Worm (Caenorhabditis elegans) whole organism, mixed stage, embryonic: ENCODE results near the gene lgc-42.

ENCODE experiments used
- M03D4.4 ChIP-seq: sonication (generic microtip); optimal IDR thresholded peaks from 2 replicates; lab custom pipeline; 2017; ENCODE audit warnings: mild to moderate bottlenecking, missing genetic modification characterization, missing compliant biosample characterization
- bed-3 ChIP-seq: fragments of 200-800 bp; sonication (Bioruptor generic); optimal IDR thresholded peaks from 3 replicates; lab custom pipeline; 2018; ENCODE audit warnings: mild to moderate bottlenecking, missing genetic modification characterization, moderate library complexity, missing compliant biosample characterization
- ceh-39 ChIP-seq: fragments of 150-350 bp; optimal IDR thresholded peaks from 2 replicates; lab custom pipeline; 2014; ENCODE audit warnings: missing biosample characterization, missing genetic modification characterization
- ceh-43 ChIP-seq: fragments of 200-800 bp; sonication (Bioruptor generic); optimal IDR thresholded peaks from 2 replicates; lab custom pipeline; 2018; ENCODE audit warnings: mild to moderate bottlenecking, missing genetic modification characterization, moderate library complexity, missing compliant biosample characterization
- ceh-83 ChIP-seq: fragments of 200-800 bp; sonication (Bioruptor generic); optimal IDR thresholded peaks from 2 replicates; lab custom pipeline; 2018; ENCODE audit warnings: mild to moderate bottlenecking, missing genetic modification characterization, missing compliant biosample characterization
- ces-1 ChIP-seq: fragments of 150-350 bp; optimal IDR thresholded peaks from 2 replicates; lab custom pipeline; 2014; ENCODE audit warnings: missing biosample characterization, missing genetic modification reagents, missing genetic modification characterization
- drap-1 ChIP-seq: fragments of 200-800 bp; sonication (Bioruptor generic); optimal IDR thresholded peaks from 3 replicates; lab custom pipeline; 2018; ENCODE audit warnings: mild to moderate bottlenecking, missing genetic modification characterization, missing compliant biosample characterization
- elt-1 ChIP-seq: sonication (generic microtip); optimal IDR thresholded peaks from 2 replicates; lab custom pipeline; 2017; ENCODE audit warnings: missing genetic modification characterization, mild to moderate bottlenecking, missing compliant biosample characterization, antibody characterized with exemption, moderate library complexity, borderline replicate concordance; ENCODE audit not compliant: insufficient read depth
- elt-3 ChIP-seq: fragments of 150-350 bp; optimal IDR thresholded peaks from 2 replicates; lab custom pipeline; 2014; ENCODE audit warnings: missing biosample characterization, missing genetic modification characterization
- ham-2 ChIP-seq: fragments of 200-800 bp; sonication (Bioruptor generic); optimal IDR thresholded peaks from 2 replicates; lab custom pipeline; 2018; ENCODE audit warnings: mild to moderate bottlenecking, missing genetic modification characterization, missing compliant biosample characterization
- hlh-1 ChIP-seq: fragments of 150-350 bp; optimal IDR thresholded peaks from 2 replicates; lab custom pipeline; 2014; ENCODE audit warnings: missing biosample characterization, missing genetic modification reagents, missing genetic modification characterization
- lin-13 ChIP-seq: fragments of 150-350 bp; optimal IDR thresholded peaks from 2 replicates; lab custom pipeline; 2014; ENCODE audit warnings: missing biosample characterization, missing genetic modification characterization
- lin-32 ChIP-seq: fragments of 200-800 bp; sonication (Bioruptor generic); optimal IDR thresholded peaks from 2 replicates; lab custom pipeline; 2018; ENCODE audit warnings: mild to moderate bottlenecking, missing genetic modification characterization, missing compliant biosample characterization
- lsy-2 ChIP-seq: fragments of 150-350 bp; optimal IDR thresholded peaks from 2 replicates; lab custom pipeline; 2014; ENCODE audit warnings: missing biosample characterization, missing genetic modification characterization
- mab-5 ChIP-seq: fragments of 150-350 bp; optimal IDR thresholded peaks from 2 replicates; lab custom pipeline; 2014; ENCODE audit warnings: missing biosample characterization, missing genetic modification characterization
- mls-2 ChIP-seq: sonication (generic microtip); optimal IDR thresholded peaks from 2 replicates; lab custom pipeline; 2016; ENCODE audit warnings: mild to moderate bottlenecking, missing genetic modification characterization, moderate library complexity, missing compliant biosample characterization
- nhr-12 ChIP-seq: fragments of 150-350 bp; optimal IDR thresholded peaks from 2 replicates; lab custom pipeline; 2014; ENCODE audit warnings: missing biosample characterization, missing genetic modification characterization
- nhr-2 ChIP-seq: fragments of 150-350 bp; optimal IDR thresholded peaks from 2 replicates; lab custom pipeline; 2014; ENCODE audit warnings: missing biosample characterization, missing genetic modification characterization
- nhr-237 ChIP-seq: fragments of 150-350 bp; optimal IDR thresholded peaks from 2 replicates; lab custom pipeline; 2014; ENCODE audit warnings: missing biosample characterization, missing genetic modification characterization
- nhr-28 ChIP-seq: fragments of 150-350 bp; optimal IDR thresholded peaks from 2 replicates; lab custom pipeline; 2014; ENCODE audit warnings: missing biosample characterization, missing genetic modification characterization
- nhr-76 ChIP-seq: sonication (generic microtip); optimal IDR thresholded peaks from 2 replicates; lab custom pipeline; 2017; ENCODE audit warnings: missing biosample characterization, missing genetic modification characterization
- pha-4 ChIP-seq: fragments of 150-350 bp; optimal IDR thresholded peaks from 2 replicates; lab custom pipeline; 2018; ENCODE audit warnings: missing biosample characterization, missing genetic modification reagents, missing genetic modification characterization
- sem-2 ChIP-seq: fragments of 200-800 bp; sonication (Bioruptor generic); optimal IDR thresholded peaks from 2 replicates; lab custom pipeline; 2018; ENCODE audit warnings: mild to moderate bottlenecking, missing genetic modification characterization, missing compliant biosample characterization
- sptf-1 ChIP-seq: sonication (generic microtip); optimal IDR thresholded peaks from 2 replicates; lab custom pipeline; 2017; ENCODE audit warnings: mild to moderate bottlenecking, missing genetic modification characterization, moderate library complexity, missing compliant biosample characterization
- tbx-8 ChIP-seq: fragments of 200-800 bp; sonication (Bioruptor generic); optimal IDR thresholded peaks from 2 replicates; lab custom pipeline; 2018; ENCODE audit warnings: mild to moderate bottlenecking, missing genetic modification characterization, moderate library complexity, missing compliant biosample characterization
- unc-120 ChIP-seq: sonication (generic microtip); optimal IDR thresholded peaks from 2 replicates; lab custom pipeline; 2017; ENCODE audit warnings: missing genetic modification characterization, missing compliant biosample characterization; ENCODE audit not compliant: poor library complexity, severe bottlenecking
- unc-39 ChIP-seq: fragments of 150-350 bp; optimal IDR thresholded peaks from 2 replicates; lab custom pipeline; 2014; ENCODE audit warnings: missing biosample characterization, missing genetic modification characterization
- unc-62 ChIP-seq: fragments of 150-350 bp; optimal IDR thresholded peaks from 2 replicates; lab custom pipeline; 2014; ENCODE audit warnings: missing biosample characterization, missing genetic modification reagents, missing genetic modification characterization
- zip-8 ChIP-seq: fragments of 150-350 bp; optimal IDR thresholded peaks from 2 replicates; lab custom pipeline; 2014; ENCODE audit warnings: missing biosample characterization, missing genetic modification characterization
- ztf-11 ChIP-seq: fragments of 150-350 bp; optimal IDR thresholded peaks from 2 replicates; lab custom pipeline; 2014; ENCODE audit warnings: missing biosample characterization, missing genetic modification characterization

Gene lgc-42

ce11 chrIII:1982597-1983244, 14.9 kb upstream of the lgc-42 start, which contains the start of gene srd-66:
srd-66 (minus strand) TSS chrIII:1982647.
- TF ChIP-seq ceh-39 (tag; lab: Kevin White, UChicago) (no peak), tbx-8 (GFP tag; lab: Kevin White, UChicago) (no peak), elt-1 (tag; lab: Kevin White, UChicago) (no peak), ztf-11 (tag; lab: Kevin White, UChicago) (no peak), mab-5 (tag; lab: Kevin White, UChicago) (no peak), ham-2 (GFP tag; lab: Kevin White, UChicago) (no peak), nhr-237 (tag; lab: Kevin White, UChicago) (no peak), ces-1 (no peak), lin-32 (no peak), nhr-28 (tag; lab: Kevin White, UChicago) (no peak), unc-39 (tag; lab: Kevin White, UChicago) (no peak), bed-3 (GFP tag; lab: Kevin White, UChicago) (no peak), mls-2 (tag; lab: Kevin White, UChicago) (no peak), pha-4 (no peak), elt-3 (tag; lab: Kevin White, UChicago) (no peak), ceh-83 (no peak), ceh-43 (no peak)

- no peak for TF ChIP-seq zip-8 (tag; lab: Kevin White, UChicago)
Observed at ce11 chrIII:1984860-1985259, 12.8 kb upstream of the lgc-42 start, which contains the start of gene Y39A3B.7. Y39A3B.7 (minus strand) TSS chrIII:1984960.

- TF ChIP-seq hlh-1 (tag; lab: Kevin White, UChicago): no peak
- TF ChIP-seq ceh-83: no peak
- no peak for TF ChIP-seq drap-1 (GFP tag; lab: Kevin White, UChicago)
- no peak for TF ChIP-seq sptf-1 (tag; lab: Kevin White, UChicago)
- no peak for TF ChIP-seq mls-2 (tag; lab: Kevin White, UChicago)
- no peak for TF ChIP-seq unc-39 (tag; lab: Kevin White, UChicago)
- TF ChIP-seq mab-5 (tag; lab: Kevin White, UChicago): no peak
Observed at ce11 chrIII:1987693-1988092, 10.0 kb upstream of the lgc-42 start, which contains the start of gene Y39A3B.8. Y39A3B.8 (plus strand) TSS chrIII:1987993.

- TF ChIP-seq pha-4 (no peak), unc-62 (GFP tag; lab: Kevin White, UChicago) (no peak), nhr-12 (tag; lab: Kevin White, UChicago) (no peak), nhr-76 (no peak), lin-13 (tag; lab: Kevin White, UChicago) (no peak), sem-2 (GFP tag; lab: Kevin White, UChicago) (no peak), nhr-2 (tag; lab: Kevin White, UChicago) (no peak)
- TF ChIP-seq, all 35 proteins: peak for 0
Observed at ce11 chrIII:1989940-1990339, 7.7 kb upstream of the lgc-42 start.

- TF ChIP-seq nhr-237 (tag; lab: Kevin White, UChicago): no peak
- no peak for TF ChIP-seq ceh-39 (tag; lab: Kevin White, UChicago)
- no peak for TF ChIP-seq unc-120 (tag; lab: Kevin White, UChicago)
- TF ChIP-seq ceh-43: no peak
- no peak for TF ChIP-seq lsy-2
- no peak for TF ChIP-seq M03D4.4 (tag; lab: Kevin White, UChicago)
- no peak for TF ChIP-seq mab-5 (tag; lab: Kevin White, UChicago)
- no peak for TF ChIP-seq bed-3 (GFP tag; lab: Kevin White, UChicago)
- no peak for TF ChIP-seq nhr-76
- no peak for TF ChIP-seq elt-3 (tag; lab: Kevin White, UChicago)
- no peak for TF ChIP-seq elt-1 (tag; lab: Kevin White, UChicago)
- no peak for TF ChIP-seq unc-62 (GFP tag; lab: Kevin White, UChicago)
- TF ChIP-seq unc-39 (tag; lab: Kevin White, UChicago): no peak
- no peak for TF ChIP-seq ces-1
- no peak for TF ChIP-seq mls-2 (tag; lab: Kevin White, UChicago)
- TF ChIP-seq ztf-11 (tag; lab: Kevin White, UChicago): no peak
- no peak for TF ChIP-seq lin-13 (tag; lab: Kevin White, UChicago)
- TF ChIP-seq nhr-28 (tag; lab: Kevin White, UChicago): no peak
- TF ChIP-seq, all 35 proteins: peak for 0
Observed at ce11 chrIII:2001210-2001609, 3.5 kb downstream of the lgc-42 start.
